Fruit fly (Drosophila melanogaster) ovary, adult (tissue): Measurements from ENCODE around the gene CG9391.

Source experiments
- CG17801 ChIP-seq: fragments of 200-800 bp; optimal IDR thresholded peaks from 2 replicates; lab custom pipeline; 2019; ENCODE audit warnings: missing biosample characterization, mild to moderate bottlenecking, missing genetic modification characterization, moderate library complexity; ENCODE audit not compliant: partially characterized antibody

CG9391 gene

DNA sequence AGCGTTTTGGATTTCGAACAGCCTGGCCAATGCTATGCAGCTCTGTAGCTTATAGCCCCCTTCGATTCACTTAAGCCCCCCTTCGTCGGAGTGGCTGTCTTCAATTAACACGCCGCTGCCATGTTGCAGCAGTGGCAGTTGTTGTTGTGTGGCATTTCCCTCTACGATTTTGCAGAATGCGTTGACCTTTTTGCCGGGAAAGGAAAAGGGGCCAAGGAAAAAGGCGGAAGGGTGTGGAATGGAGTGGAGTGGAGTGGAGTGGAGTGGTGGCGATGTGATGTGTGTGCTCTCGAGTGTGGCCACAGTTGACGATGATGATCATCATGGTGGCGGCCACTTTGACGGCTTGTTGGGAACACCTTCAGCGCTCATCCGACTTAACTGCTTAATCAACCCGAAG is 29.8 kb downstream of the CG9391 start:
- TF ChIP-seq CG17801 (GFP tag; lab: Kevin White, UChicago), result no peak

DNA sequence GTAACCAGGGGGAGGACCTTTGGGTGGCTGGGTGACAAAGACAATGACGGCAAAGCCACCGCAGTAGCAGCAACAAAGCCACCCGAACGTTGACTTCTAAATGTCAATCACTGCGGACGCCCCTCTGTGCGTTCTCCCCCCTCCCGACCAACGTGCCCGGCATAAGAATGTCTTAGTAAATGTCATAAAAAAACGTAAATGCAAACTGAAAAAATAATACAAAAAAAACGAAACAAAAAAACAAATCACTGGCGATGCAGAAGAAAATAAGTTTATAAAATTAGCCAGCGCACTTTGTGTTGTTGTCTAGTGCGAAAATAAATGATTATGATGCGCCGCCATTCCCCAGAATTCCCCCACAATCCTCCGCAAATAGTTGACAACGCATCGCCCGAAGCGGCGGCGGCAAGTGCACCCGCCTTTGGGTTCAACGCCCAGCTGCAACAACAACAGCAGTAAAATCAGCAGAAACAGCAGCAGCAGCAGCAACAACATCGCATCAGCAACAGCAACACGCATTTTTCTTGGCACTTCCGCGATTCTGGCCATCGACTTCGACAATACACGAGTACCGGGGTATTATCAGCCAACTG is 31.1 kb downstream of the CG9391 start:
- TF ChIP-seq CG17801 (GFP tag; lab: Kevin White, UChicago), result no peak

DNA sequence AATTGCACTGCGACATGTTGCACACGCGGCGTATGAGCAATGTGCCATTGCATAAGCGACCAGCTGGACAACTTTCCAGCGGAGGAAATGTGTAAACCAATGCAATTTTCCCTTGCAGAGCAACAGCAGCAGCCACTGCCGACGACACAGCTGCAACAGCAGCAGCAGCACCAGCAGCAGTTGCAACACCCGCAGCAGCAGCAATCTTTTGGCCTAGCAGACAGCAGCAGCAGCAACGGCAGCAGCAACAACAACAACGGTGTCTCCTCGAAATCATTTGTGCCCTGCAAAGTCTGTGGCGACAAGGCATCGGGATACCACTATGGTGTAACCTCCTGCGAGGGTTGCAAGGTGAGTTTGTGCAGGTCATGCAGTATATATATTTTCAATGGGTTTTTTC is 37.4 kb downstream of the CG9391 start:
- TF ChIP-seq CG17801 (GFP tag; lab: Kevin White, UChicago), result no peak

DNA sequence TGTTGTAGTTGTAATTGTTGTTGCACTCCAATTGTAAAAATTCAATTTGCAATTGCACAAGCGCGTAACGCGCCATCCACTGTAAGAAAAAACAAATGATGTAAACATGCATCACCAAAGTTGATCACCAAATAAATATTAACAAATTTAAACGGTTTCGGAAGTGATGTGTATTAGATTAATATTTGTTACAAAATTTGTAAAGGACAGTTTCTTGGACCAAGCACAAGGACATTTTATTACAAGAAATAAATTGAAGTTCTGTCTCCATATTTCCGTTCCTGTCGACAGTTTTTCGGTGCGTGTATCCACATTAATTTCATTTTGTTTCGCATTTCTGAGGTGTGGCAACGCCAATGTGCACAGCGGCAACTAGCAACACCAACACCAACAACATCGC is 38.4 kb downstream of the CG9391 start:
- TF ChIP-seq CG17801 (GFP tag; lab: Kevin White, UChicago), result no peak

DNA sequence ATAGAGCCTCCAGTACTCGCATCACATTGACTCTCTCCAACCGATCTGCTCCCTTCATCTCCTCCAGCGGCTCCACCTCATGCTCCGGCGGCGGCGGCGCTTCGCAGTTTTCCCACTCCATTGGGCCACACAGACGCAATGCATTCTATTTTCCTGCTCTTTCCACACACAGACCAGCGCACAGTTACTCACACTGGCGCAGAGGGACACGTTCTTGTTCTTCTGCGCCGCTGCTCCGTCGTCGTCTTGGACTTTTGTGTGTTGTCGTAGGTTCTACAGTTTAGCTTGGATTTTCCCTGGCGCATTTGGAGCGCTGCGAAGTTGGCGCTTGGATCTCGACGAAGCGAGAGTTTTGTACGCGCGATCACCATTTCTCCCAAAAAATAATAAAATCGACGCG is 41.8 kb downstream of the CG9391 start, which contains the start of gene Eip78C:
Eip78C (plus strand) TSS at position 301 of the 400 bp plus-strand sequence.
- TF ChIP-seq CG17801 (GFP tag; lab: Kevin White, UChicago), result no peak

DNA sequence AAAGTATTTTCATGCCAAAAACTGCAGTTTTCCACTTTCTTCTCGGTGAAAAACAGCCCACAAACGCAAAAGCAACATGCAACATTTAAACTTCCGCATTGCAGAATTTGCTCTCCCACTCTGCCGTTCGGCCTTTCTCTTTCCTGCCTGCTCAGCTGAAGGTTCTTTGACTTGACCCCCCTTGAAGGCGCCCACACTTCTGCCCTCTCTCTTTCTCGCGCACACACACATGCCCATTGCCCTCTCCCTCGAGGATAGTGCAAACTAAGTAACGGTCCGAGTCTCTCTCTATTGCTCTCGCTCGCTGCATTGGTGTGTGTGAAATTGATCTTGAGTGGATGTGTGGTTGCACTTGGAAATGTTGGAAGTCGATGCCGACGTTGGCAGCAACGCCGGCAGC is 42.5 kb downstream of the CG9391 start:
- TF ChIP-seq CG17801 (GFP tag; lab: Kevin White, UChicago), result no peak

DNA sequence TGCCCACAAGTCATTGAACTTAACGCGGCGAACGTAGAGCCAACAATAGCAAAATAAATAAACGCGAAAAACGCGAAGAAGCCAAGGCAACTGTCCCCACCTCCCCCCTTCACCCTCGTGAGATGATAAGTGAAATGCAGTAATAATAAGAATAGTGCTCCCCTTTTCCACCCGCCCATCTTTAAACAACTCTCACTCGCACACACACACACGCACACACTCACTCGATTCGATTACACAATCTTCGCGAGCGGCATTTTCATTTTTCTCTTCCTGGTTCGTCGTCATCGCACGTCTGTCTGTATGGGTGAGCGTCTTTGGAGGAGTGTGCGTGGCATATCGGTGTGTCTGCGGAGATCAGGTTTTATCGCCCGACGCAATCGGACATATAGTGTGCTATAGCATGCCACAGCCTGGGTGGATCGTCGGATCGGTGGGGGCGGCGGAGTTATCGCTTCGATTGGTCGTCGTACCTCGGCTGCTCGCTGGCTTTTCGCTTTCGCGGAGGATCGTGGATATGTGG is 43.4 kb downstream of the CG9391 start:
- no peak for TF ChIP-seq CG17801 (GFP tag; lab: Kevin White, UChicago)

DNA sequence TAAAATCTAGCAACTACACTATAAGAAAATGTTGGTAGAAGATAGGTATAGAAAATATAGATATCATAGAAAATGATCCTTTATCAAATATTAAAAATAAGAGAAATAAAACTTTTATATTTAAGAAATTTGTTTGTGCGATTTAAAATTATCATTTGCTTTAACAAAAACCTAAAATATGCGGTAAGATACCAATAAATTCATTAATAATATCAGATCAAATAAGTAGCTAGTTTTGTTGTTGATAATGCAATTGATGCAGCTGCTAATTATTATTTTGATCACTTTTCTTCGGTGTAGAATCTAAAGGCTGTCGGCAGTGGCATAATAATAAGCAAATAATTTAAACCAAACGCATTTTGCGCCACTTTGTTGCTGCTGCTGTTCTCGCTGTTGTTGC is 43.9 kb downstream of the CG9391 start:
- no peak for TF ChIP-seq CG17801 (GFP tag; lab: Kevin White, UChicago)

DNA sequence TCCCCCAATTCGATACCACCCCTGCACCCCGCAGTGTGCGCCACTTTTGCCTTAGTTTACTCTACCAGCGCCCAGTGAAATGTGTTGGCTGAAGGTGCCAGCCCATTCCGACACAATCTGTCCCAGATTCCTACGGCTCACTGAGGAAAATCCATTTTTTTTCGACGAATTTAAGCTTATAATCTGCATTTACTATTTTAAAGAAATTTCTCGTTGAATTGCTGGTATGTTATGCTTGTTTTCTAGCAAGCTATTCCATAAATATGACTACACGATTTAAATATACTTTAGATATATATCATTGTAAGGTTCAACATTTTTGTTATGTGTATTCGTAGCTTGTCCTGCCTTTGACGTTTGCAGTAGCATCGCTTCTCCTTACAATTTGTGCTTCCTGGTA is 44.9 kb downstream of the CG9391 start:
- no peak for TF ChIP-seq CG17801 (GFP tag; lab: Kevin White, UChicago)

DNA sequence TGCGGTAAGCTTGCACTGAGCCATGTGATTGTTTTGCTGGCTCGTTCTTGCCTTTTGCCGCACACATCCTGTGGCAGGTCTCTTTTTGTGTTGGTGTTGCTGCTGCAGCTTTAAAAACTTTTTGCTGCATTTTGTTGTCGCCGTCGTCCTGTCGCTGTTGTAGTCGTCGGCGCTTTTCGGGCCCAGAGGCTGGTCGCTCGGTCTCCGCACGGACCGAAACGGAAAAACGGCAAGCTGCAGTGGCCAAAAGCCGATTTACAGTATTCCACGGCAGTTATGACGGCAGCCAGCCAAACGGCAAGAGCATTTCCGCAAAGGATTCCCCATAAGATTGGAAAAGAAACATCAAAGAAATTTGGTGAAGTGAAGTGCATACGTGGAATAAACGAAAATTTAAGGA is 48.0 kb downstream of the CG9391 start, which contains the start of gene CG43219:
CG43219 (plus strand) TSS at position 301 of the 400 bp plus-strand sequence.
- TF ChIP-seq CG17801 (GFP tag; lab: Kevin White, UChicago), result no peak

DNA sequence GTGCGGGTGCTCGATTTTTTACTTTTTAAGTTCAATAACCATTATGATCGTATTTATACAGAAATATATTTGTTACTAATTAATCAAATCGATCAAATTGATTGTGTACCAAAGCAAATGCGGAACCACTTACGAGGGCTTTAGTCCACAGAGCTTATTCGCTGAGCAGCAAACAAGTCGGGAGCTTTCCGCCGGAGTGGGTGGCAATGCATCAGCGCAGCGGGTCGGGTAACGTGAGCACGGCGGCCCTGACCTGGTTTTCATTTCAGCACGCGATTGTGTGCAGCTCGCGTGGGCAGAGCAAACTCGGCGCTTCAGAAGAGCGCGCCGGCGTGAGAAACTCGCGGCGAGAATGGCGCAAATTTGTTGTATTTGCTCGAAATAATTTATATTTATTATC is 49.0 kb downstream of the CG9391 start:
- no peak for TF ChIP-seq CG17801 (GFP tag; lab: Kevin White, UChicago)

DNA sequence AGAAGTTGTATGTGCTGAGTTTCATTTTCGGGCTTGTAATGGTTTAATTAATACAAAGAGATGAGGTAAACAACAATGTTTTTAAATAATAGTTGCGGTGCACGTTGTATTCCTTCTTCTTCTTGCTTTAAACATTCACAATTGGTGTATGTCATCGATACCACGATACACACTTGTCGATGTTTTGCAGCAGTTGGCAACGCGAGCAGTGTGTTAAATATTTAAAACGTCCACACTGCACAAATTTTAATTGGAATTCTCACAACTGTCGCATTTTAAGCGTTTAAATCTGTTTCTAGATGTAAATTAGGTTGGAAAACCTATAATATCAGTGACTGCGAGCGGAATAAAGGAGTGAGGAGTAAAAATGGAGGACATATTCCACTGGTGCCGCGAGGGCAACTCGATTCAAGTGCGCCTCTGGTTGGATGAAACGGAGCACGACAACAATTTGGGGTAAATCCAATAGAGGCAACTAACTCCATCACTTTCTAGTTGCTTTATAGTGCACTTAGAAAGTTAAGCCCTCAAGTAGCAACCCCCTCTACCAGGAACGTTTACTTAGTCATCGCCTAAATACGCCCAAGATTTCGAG is 51.3 kb downstream of the CG9391 start, which contains the start of the genes Trmt112 and Ilk:
Trmt112 (minus strand) TSS at position 143 of the 595 bp plus-strand sequence.
Ilk (plus strand) TSS at position 205 of the 595 bp plus-strand sequence.
- no peak for TF ChIP-seq CG17801 (GFP tag; lab: Kevin White, UChicago)
